Fruit fly (Drosophila melanogaster) whole organism, embryonic: ENCODE data around the gene CAH7.

Source experiments
- Atf3 ChIP-seq: fragments of 200-800 bp; sonication (Bioruptor generic); optimal IDR thresholded peaks from 3 replicates; lab custom pipeline; 2016; ENCODE audit warnings: missing biosample characterization, missing genetic modification characterization
- Bdp1 ChIP-seq: fragments of 200-800 bp; sonication (Bioruptor generic); optimal IDR thresholded peaks from 3 replicates; lab custom pipeline; 2016; ENCODE audit warnings: missing biosample characterization, missing genetic modification characterization
- Blimp-1 ChIP-seq: fragments of 200-800 bp; sonication (Bioruptor generic); optimal IDR thresholded peaks from 3 replicates; lab custom pipeline; 2018; ENCODE audit warnings: missing biosample characterization, missing genetic modification characterization, mild to moderate bottlenecking, moderate library complexity, missing genetic modification reagents
- CG1024 ChIP-seq: fragments of 200-800 bp; sonication (Bioruptor generic); IDR thresholded peaks from 2 replicates; pipeline ENCODE4 v1.3.6; 2022; ENCODE audit warnings: missing biosample characterization, missing genetic modification characterization
- CG11504 ChIP-seq: fragments of 200-800 bp; sonication (Bioruptor generic); optimal IDR thresholded peaks from 3 replicates; lab custom pipeline; 2019; ENCODE audit warnings: missing biosample characterization, mild to moderate bottlenecking, missing genetic modification characterization, moderate library complexity
- CG12942 ChIP-seq: fragments of 200-800 bp; sonication (Bioruptor generic); optimal IDR thresholded peaks from 3 replicates; lab custom pipeline; 2016; ENCODE audit warnings: missing biosample characterization, missing genetic modification characterization
- CG13424 ChIP-seq: fragments of 200-800 bp; sonication (Bioruptor generic); optimal IDR thresholded peaks from 2 replicates; lab custom pipeline; 2019; ENCODE audit warnings: missing biosample characterization, mild to moderate bottlenecking, missing genetic modification characterization, moderate library complexity
- CG18599 ChIP-seq: fragments of 200-800 bp; sonication (Bioruptor generic); optimal IDR thresholded peaks from 3 replicates; lab custom pipeline; 2017; ENCODE audit warnings: missing biosample characterization, missing genetic modification characterization, mild to moderate bottlenecking, moderate library complexity, missing genetic modification reagents
- CG18764 ChIP-seq: fragments of 200-800 bp; sonication (Bioruptor generic); optimal IDR thresholded peaks from 3 replicates; lab custom pipeline; 2016; ENCODE audit warnings: missing biosample characterization, missing genetic modification characterization
- CG2116 ChIP-seq: fragments of 200-800 bp; sonication (Bioruptor generic); optimal IDR thresholded peaks from 3 replicates; lab custom pipeline; 2018; ENCODE audit warnings: missing biosample characterization, mild to moderate bottlenecking, missing genetic modification characterization
- CG2678 ChIP-seq: fragments of 200-800 bp; sonication (Bioruptor generic); optimal IDR thresholded peaks from 3 replicates; lab custom pipeline; 2019; ENCODE audit warnings: missing biosample characterization, mild to moderate bottlenecking, missing genetic modification characterization, moderate library complexity
- CG2712 ChIP-seq: fragments of 200-800 bp; optimal IDR thresholded peaks from 3 replicates; lab custom pipeline; 2019; ENCODE audit warnings: missing biosample characterization, mild to moderate bottlenecking, missing genetic modification characterization, moderate library complexity
- CG32772 ChIP-seq: fragments of 200-800 bp; sonication (Bioruptor generic); IDR thresholded peaks from 2 replicates; pipeline ENCODE4 v1.3.6; 2022; ENCODE audit warnings: missing biosample characterization, missing genetic modification characterization
- CG42726 ChIP-seq: fragments of 200-800 bp; sonication (Bioruptor generic); IDR thresholded peaks from 2 replicates; pipeline ENCODE4 v1.3.6; 2022; ENCODE audit warnings: missing biosample characterization, missing genetic modification characterization; ENCODE audit not compliant: partially characterized antibody
- CG4854 ChIP-seq: fragments of 200-800 bp; sonication (Bioruptor generic); optimal IDR thresholded peaks from 2 replicates; lab custom pipeline; 2016; ENCODE audit warnings: missing biosample characterization, missing genetic modification characterization, inconsistent platforms
- CG6813 ChIP-seq: fragments of 200-800 bp; sonication (Bioruptor generic); optimal IDR thresholded peaks from 2 replicates; lab custom pipeline; 2017; ENCODE audit warnings: missing biosample characterization, missing genetic modification characterization, mild to moderate bottlenecking, moderate library complexity, missing genetic modification reagents
- CG8290 ChIP-seq, 3 experiments: fragments of 200-800 bp; sonication (Bioruptor generic); optimal IDR thresholded peaks; 2 replicates each; lab custom pipeline; 2016 to 2019; ENCODE audit warnings: missing biosample characterization in 3 of 3, missing genetic modification characterization in 3 of 3, mild to moderate bottlenecking in 2 of 3, moderate library complexity in 1 of 3
- CG8478 ChIP-seq: fragments of >200 bp; optimal IDR thresholded peaks from 2 replicates; lab custom pipeline; 2018
- Dfd ChIP-seq, 2 experiments: fragments of >200 bp; optimal IDR thresholded peaks; 2 replicates each; lab custom pipeline; 2017; ENCODE audit warnings: missing biosample characterization in 2 of 2, missing genetic modification characterization in 2 of 2
- Dip2 ChIP-seq: fragments of 200-800 bp; sonication (Bioruptor generic); IDR thresholded peaks from 2 replicates; pipeline ENCODE4 v1.3.6; 2022; ENCODE audit warnings: missing biosample characterization, missing genetic modification characterization
- Dref ChIP-seq: fragments of 200-800 bp; sonication (Bioruptor generic); IDR thresholded peaks from 2 replicates; pipeline ENCODE4 v1.3.6; 2022; ENCODE audit warnings: missing biosample characterization, missing genetic modification characterization
- Eip74EF ChIP-seq, 2 experiments: fragments of 200-800 bp in 1 of 2; fragments of >200 bp in 1 of 2; sonication (Bioruptor generic) in 1 of 2; optimal IDR thresholded peaks; 2 replicates each; lab custom pipeline; 2017 to 2019; ENCODE audit warnings: missing biosample characterization in 2 of 2, missing genetic modification characterization in 2 of 2, mild to moderate bottlenecking in 1 of 2, moderate library complexity in 1 of 2
- HLH54F ChIP-seq: fragments of 200-800 bp; sonication (Bioruptor generic); optimal IDR thresholded peaks from 3 replicates; lab custom pipeline; 2016; ENCODE audit warnings: missing biosample characterization, missing genetic modification characterization
- Kr ChIP-seq: fragments of 200-800 bp; sonication (Bioruptor generic); optimal IDR thresholded peaks from 2 replicates; lab custom pipeline; 2017; ENCODE audit warnings: missing biosample characterization, mild to moderate bottlenecking, missing genetic modification characterization
- MESR4 ChIP-seq: fragments of 200-800 bp; sonication (Bioruptor generic); optimal IDR thresholded peaks from 2 replicates; lab custom pipeline; 2018; ENCODE audit warnings: missing biosample characterization, mild to moderate bottlenecking, missing genetic modification characterization, moderate library complexity
- MTF-1 ChIP-seq: fragments of 200-800 bp; sonication (Bioruptor generic); optimal IDR thresholded peaks from 2 replicates; lab custom pipeline; 2018; ENCODE audit warnings: missing biosample characterization, mild to moderate bottlenecking, missing genetic modification characterization, borderline replicate concordance
- NC2α ChIP-seq: fragments of 200-800 bp; sonication (Bioruptor generic); optimal IDR thresholded peaks from 2 replicates; lab custom pipeline; 2016; ENCODE audit warnings: missing biosample characterization, missing genetic modification characterization
- Nf-YB ChIP-seq: fragments of 200-800 bp; sonication (Bioruptor generic); optimal IDR thresholded peaks from 3 replicates; lab custom pipeline; 2019; ENCODE audit warnings: missing biosample characterization, mild to moderate bottlenecking, missing genetic modification characterization, moderate library complexity
- Oli ChIP-seq: fragments of 200-800 bp; sonication (Bioruptor generic); optimal IDR thresholded peaks from 2 replicates; lab custom pipeline; 2018; ENCODE audit warnings: missing biosample characterization, mild to moderate bottlenecking, missing genetic modification characterization, moderate library complexity
- Opbp ChIP-seq: fragments of 200-800 bp; sonication (Bioruptor generic); IDR thresholded peaks from 3 replicates; pipeline ENCODE4 v1.3.6; 2022; ENCODE audit warnings: missing biosample characterization, missing genetic modification characterization; ENCODE audit not compliant: partially characterized antibody
- Optix ChIP-seq: fragments of 200-800 bp; sonication (Bioruptor generic); IDR thresholded peaks from 3 replicates; pipeline ENCODE4 v1.3.6; 2022; ENCODE audit warnings: missing biosample characterization, missing genetic modification characterization
- Poxn ChIP-seq: fragments of 200-800 bp; sonication (Bioruptor generic); IDR thresholded peaks from 2 replicates; pipeline ENCODE4 v1.3.6; 2022; ENCODE audit warnings: missing biosample characterization, missing genetic modification characterization
- Rfx ChIP-seq: fragments of 200-800 bp; sonication (Bioruptor generic); IDR thresholded peaks from 2 replicates; pipeline ENCODE4 v1.3.6; 2022; ENCODE audit warnings: missing biosample characterization, missing genetic modification characterization
- ac ChIP-seq: fragments of 200-800 bp; sonication (Bioruptor generic); optimal IDR thresholded peaks from 3 replicates; lab custom pipeline; 2017; ENCODE audit warnings: missing biosample characterization, mild to moderate bottlenecking, missing genetic modification characterization
- ara ChIP-seq: fragments of 200-800 bp; sonication (Bioruptor generic); IDR thresholded peaks from 2 replicates; pipeline ENCODE4 v1.3.6; 2022; ENCODE audit warnings: missing biosample characterization, missing genetic modification characterization
- ase ChIP-seq: fragments of 200-800 bp; sonication (Bioruptor generic); IDR thresholded peaks from 3 replicates; pipeline ENCODE4 v1.3.6; 2022; ENCODE audit warnings: missing biosample characterization, missing genetic modification characterization
- cato ChIP-seq: fragments of 200-800 bp; sonication (Bioruptor generic); optimal IDR thresholded peaks from 2 replicates; lab custom pipeline; 2016; ENCODE audit warnings: missing biosample characterization, missing genetic modification characterization, borderline replicate concordance
- cg ChIP-seq: fragments of 200-800 bp; sonication (Bioruptor generic); optimal IDR thresholded peaks from 3 replicates; lab custom pipeline; 2019; ENCODE audit warnings: missing biosample characterization, mild to moderate bottlenecking, missing genetic modification characterization, moderate library complexity
- eyg ChIP-seq: fragments of 200-800 bp; sonication (Bioruptor generic); optimal IDR thresholded peaks from 3 replicates; lab custom pipeline; 2016; ENCODE audit warnings: missing biosample characterization, missing genetic modification characterization
- gce ChIP-seq: fragments of 200-800 bp; sonication (Bioruptor generic); IDR thresholded peaks from 3 replicates; pipeline ENCODE4 v1.3.6; 2022; ENCODE audit warnings: missing biosample characterization, missing genetic modification characterization
- hth ChIP-seq: fragments of >200 bp; optimal IDR thresholded peaks from 2 replicates; lab custom pipeline; 2017; ENCODE audit warnings: inconsistent platforms
- insv ChIP-seq, 2 experiments: fragments of 200-800 bp; sonication (Bioruptor generic); optimal IDR thresholded peaks; 3 replicates each; lab custom pipeline; 2016 to 2018; ENCODE audit warnings: missing biosample characterization in 2 of 2, missing genetic modification characterization in 2 of 2
- jumu ChIP-seq: fragments of 200-800 bp; sonication (Bioruptor generic); optimal IDR thresholded peaks from 3 replicates; lab custom pipeline; 2016; ENCODE audit warnings: missing biosample characterization, missing genetic modification characterization
- kni ChIP-seq: fragments of 200-800 bp; sonication (Bioruptor generic); optimal IDR thresholded peaks from 3 replicates; lab custom pipeline; 2017; ENCODE audit warnings: mild to moderate bottlenecking, missing biosample characterization, missing genetic modification reagents, missing genetic modification characterization
- mirr ChIP-seq: fragments of 200-800 bp; sonication (Bioruptor generic); optimal IDR thresholded peaks from 3 replicates; lab custom pipeline; 2018; ENCODE audit warnings: missing biosample characterization, mild to moderate bottlenecking, missing genetic modification characterization
- nau ChIP-seq: fragments of 200-800 bp; sonication (Bioruptor generic); optimal IDR thresholded peaks from 3 replicates; lab custom pipeline; 2017; ENCODE audit warnings: missing biosample characterization, mild to moderate bottlenecking, missing genetic modification characterization, missing genetic modification reagents
- pfk ChIP-seq: fragments of 200-800 bp; sonication (Bioruptor generic); optimal IDR thresholded peaks from 2 replicates; lab custom pipeline; 2018; ENCODE audit warnings: missing biosample characterization, mild to moderate bottlenecking, missing genetic modification characterization, moderate library complexity
- sens ChIP-seq: fragments of 200-800 bp; sonication (Bioruptor generic); peaks from one replicate; lab custom pipeline; 2016; ENCODE audit warnings: missing biosample characterization, missing genetic modification characterization
- trem ChIP-seq: fragments of 200-800 bp; optimal IDR thresholded peaks from 3 replicates; lab custom pipeline; 2019; ENCODE audit warnings: missing biosample characterization, mild to moderate bottlenecking, missing genetic modification characterization, moderate library complexity
- wdn ChIP-seq: fragments of 200-800 bp; sonication (Bioruptor generic); IDR thresholded peaks from 2 replicates; pipeline ENCODE4 v1.3.6; 2022; ENCODE audit warnings: missing biosample characterization, missing genetic modification characterization
- wek ChIP-seq: fragments of 200-800 bp; sonication (Bioruptor generic); optimal IDR thresholded peaks from 3 replicates; lab custom pipeline; 2018; ENCODE audit warnings: missing biosample characterization, mild to moderate bottlenecking, missing genetic modification characterization, moderate library complexity

Gene CAH7

DNA sequence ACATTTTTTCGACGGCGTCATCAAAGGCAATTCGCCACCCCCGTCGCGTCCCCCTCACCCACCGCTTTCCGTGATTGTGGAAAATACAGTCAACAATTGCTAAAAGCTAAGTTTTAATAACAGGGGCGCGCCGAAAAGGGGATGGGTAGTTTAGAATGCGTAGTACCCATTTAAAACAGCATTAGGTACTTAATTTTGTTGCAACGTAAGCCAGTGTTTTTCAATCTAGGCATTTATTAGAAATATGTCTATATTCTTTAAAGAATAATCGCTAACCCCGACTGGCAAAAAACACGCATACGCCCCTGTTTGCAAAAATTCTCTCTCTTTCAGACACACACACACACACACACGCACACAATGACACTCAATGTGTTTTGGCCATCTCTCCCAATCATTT, 27.1 kb upstream of the CAH7 start (continued):
- TF ChIP-seq Nf-YB (GFP tag; lab: Kevin White, UChicago) (no peak), CG12942 (GFP tag; lab: Kevin White, UChicago) (no peak), Eip74EF (GFP tag; optimal IDR thresholded peaks at IDR 0.05; lab: Kevin White, UChicago) (no peak), Oli (tag; lab: Kevin White, UChicago) (no peak), CG2678 (tag; lab: Kevin White, UChicago) (peak; percentile 70), wek (GFP tag; lab: Kevin White, UChicago) (no peak), HLH54F (GFP tag; lab: Kevin White, UChicago) (peak; percentile 74), Dfd (GFP tag; optimal IDR thresholded peaks at IDR 0.05; lab: Kevin White, UChicago) (no peak), CG6813 (GFP tag; lab: Kevin White, UChicago) (peak; percentile 21), cato (GFP tag; lab: Kevin White, UChicago) (no peak), ara (GFP tag; lab: Robert Waterston, UW) (no peak), NC2α (GFP tag; lab: Kevin White, UChicago) (no peak), Optix (GFP tag; lab: Robert Waterston, UW) (no peak), Dref (GFP tag; lab: Robert Waterston, UW) (no peak), jumu (no peak), cg (no peak), CG18764 (no peak), CG1024 (GFP tag; lab: Robert Waterston, UW) (no peak), Blimp-1 (GFP tag; lab: Kevin White, UChicago) (no peak), Kr (GFP tag; lab: Kevin White, UChicago) (no peak), CG2116 (GFP tag; lab: Kevin White, UChicago) (no peak), kni (no peak), CG18599 (GFP tag; lab: Kevin White, UChicago) (peak; percentile 86), Poxn (GFP tag; lab: Robert Waterston, UW) (no peak), MTF-1 (GFP tag; lab: Kevin White, UChicago) (no peak), Bdp1 (GFP tag; lab: Kevin White, UChicago) (no peak), ase (GFP tag; lab: Robert Waterston, UW) (no peak), Rfx (GFP tag; lab: Robert Waterston, UW) (peak; percentile 79), insv (GFP tag; optimal IDR thresholded peaks at IDR 0.05; lab: Kevin White, UChicago) (no peak), eyg (peak; percentile 9), MESR4 (GFP tag; lab: Kevin White, UChicago) (no peak), sens (GFP tag; lab: Kevin White, UChicago) (peak; percentile 74), mirr (GFP tag; lab: Kevin White, UChicago) (no peak), wdn (GFP tag; lab: Robert Waterston, UW) (peak; percentile 70), CG4854 (GFP tag; lab: Kevin White, UChicago) (no peak), Atf3 (GFP tag; lab: Kevin White, UChicago) (no peak), nau (GFP tag; lab: Kevin White, UChicago) (no peak), trem (tag; lab: Kevin White, UChicago) (no peak), pfk (GFP tag; lab: Kevin White, UChicago) (no peak), CG13424 (tag; lab: Kevin White, UChicago) (peak; percentile 14), CG42726 (GFP tag; lab: Robert Waterston, UW) (no peak), CG11504 (tag; lab: Kevin White, UChicago) (peak; percentile 42), ac (GFP tag; lab: Kevin White, UChicago) (no peak), CG32772 (GFP tag; lab: Robert Waterston, UW) (no peak), CG8290 (GFP tag; optimal IDR thresholded peaks at IDR 0.05; lab: Kevin White, UChicago) (no peak), CG8290 (tag; optimal IDR thresholded peaks at IDR 0.05; lab: Kevin White, UChicago) (peak in 1 of 2 experiments; percentile 70), Opbp (GFP tag; lab: Robert Waterston, UW) (no peak), hth (lab: Kevin White, UChicago) (no peak), CG8478 (lab: Kevin White, UChicago) (no peak), CG2712 (tag; lab: Kevin White, UChicago) (peak; percentile 9), gce (GFP tag; lab: Robert Waterston, UW) (peak; percentile 36; the same call in 1 of the 3 replicates), Dip2 (GFP tag; lab: Robert Waterston, UW) (no peak)
